Worm (Caenorhabditis elegans): Measurements from ENCODE around the gene C47E8.4.

DNA sequence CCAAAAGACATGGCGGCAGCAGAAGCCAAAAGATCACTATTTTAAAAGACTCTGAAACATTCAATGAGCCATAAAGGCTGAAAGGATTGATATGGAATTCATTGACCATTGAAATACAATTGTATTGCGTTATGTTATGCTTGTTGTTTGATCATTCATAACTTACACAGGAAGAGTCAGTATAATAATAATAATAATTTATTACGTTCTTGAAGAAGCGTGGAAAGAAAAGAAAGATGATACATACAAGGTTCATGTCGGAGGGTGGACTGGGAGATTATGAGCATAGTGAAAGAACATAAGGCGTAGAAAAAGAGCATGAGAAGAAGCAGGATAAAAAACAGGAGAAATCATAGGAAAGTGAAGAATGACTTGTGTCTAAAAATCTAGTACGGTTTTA lies 45.2 kb downstream of the C47E8.4 start, which contains the start of gene F43D2.7:
- TF ChIP-seq W03F9.2 (tag; optimal IDR thresholded peaks at IDR 0.05), result no peak
- TF ChIP-seq him-1 (tag; optimal IDR thresholded peaks at IDR 0.05), result no peak

All from whole organism, L4/young adult.